Fruit fly (Drosophila melanogaster) S2 (cell line): Measurements from ENCODE around the gene CG15036.

ENCODE experiments used
- CG8478 ChIP-seq: fragments of >200 bp; optimal IDR thresholded peaks from 2 replicates; lab custom pipeline; 2018
- CTCF ChIP-seq, 2 experiments: fragments of >200 bp; optimal IDR thresholded peaks; 2 replicates each; lab custom pipeline; 2018

dm6 chrX:7445023-7445422 lies 20.4 kb upstream of the CG15036 start:
- TF ChIP-seq CG8478 (lab: Kevin White, UChicago) (no peak), CTCF (optimal IDR thresholded peaks at IDR 0.05; lab: Kevin White, UChicago) (no peak)
